Fruit fly (Drosophila melanogaster): ENCODE data around the gene Akt.

Gene Akt

dm6 chr3R:16078247-16078646 lies 20.8 kb upstream of the Akt start (continued):
- no peak for TF ChIP-seq sug (tag; optimal IDR thresholded peaks at IDR 0.05)
- TF ChIP-seq Med (GFP tag), result peak; percentile 1
- no peak for TF ChIP-seq D19B (GFP tag; optimal IDR thresholded peaks at IDR 0.05)
- TF ChIP-seq E2f1 (GFP tag; IDR thresholded peaks at IDR 0.05), result no peak
- no peak for TF ChIP-seq CG13287 (GFP tag; IDR thresholded peaks at IDR 0.05; ENCODE audit: partially characterized antibody)
- no peak for TF ChIP-seq CG15011 (GFP tag; optimal IDR thresholded peaks at IDR 0.05)

dm6 chr3R:16080942-16081589 lies 18.0 kb upstream of the Akt start, which contains the start of gene CG32855:
TSS of gene CG32855 (minus strand) at chr3R:16080992.
- TF ChIP-seq CG11723 (GFP tag; optimal IDR thresholded peaks at IDR 0.05), result no peak
- no peak for TF ChIP-seq Hmx (GFP tag; optimal IDR thresholded peaks at IDR 0.05)
- peak; percentile 42; the same call in 1 of the 3 replicates for TF ChIP-seq otp (GFP tag; IDR thresholded peaks at IDR 0.05)
- TF ChIP-seq dmrt99B (tag; optimal IDR thresholded peaks at IDR 0.05), result peak; percentile 38
- no peak for TF ChIP-seq TFAM (GFP tag; optimal IDR thresholded peaks at IDR 0.05)
- TF ChIP-seq schlank (tag; optimal IDR thresholded peaks at IDR 0.05), result no peak
- peak in 1 of 2 experiments; percentile 8 for TF ChIP-seq bsh (GFP tag; optimal IDR thresholded peaks at IDR 0.05)
- peak; percentile 77 for TF ChIP-seq sens (GFP tag)
- TF ChIP-seq abd-A (tag; optimal IDR thresholded peaks at IDR 0.05), result no peak
- peak; percentile 55; the same call in 1 of the 3 replicates for TF ChIP-seq ci (GFP tag; IDR thresholded peaks at IDR 0.05)
- no peak for TF ChIP-seq Mrtf (GFP tag; IDR thresholded peaks at IDR 0.05)
- TF ChIP-seq Asciz (GFP tag; optimal IDR thresholded peaks at IDR 0.05), result peak; percentile 7
- TF ChIP-seq onecut (GFP tag; IDR thresholded peaks at IDR 0.05), result no peak
- TF ChIP-seq CG17829 (tag; optimal IDR thresholded peaks at IDR 0.05), result no peak
- peak; percentile 6 for TF ChIP-seq Ets65A (GFP tag)
- TF ChIP-seq lbe (GFP tag; optimal IDR thresholded peaks at IDR 0.05), result no peak
- TF ChIP-seq CG4707 (GFP tag; optimal IDR thresholded peaks at IDR 0.05), result no peak
- TF ChIP-seq mirr (GFP tag; optimal IDR thresholded peaks at IDR 0.05), result no peak
- 0 out of 2 replicates have a peak, but pooled peaks have one; percentile 20 for TF ChIP-seq vvl (GFP tag; IDR thresholded peaks at IDR 0.05)
- no peak for TF ChIP-seq toy (GFP tag; IDR thresholded peaks at IDR 0.05)
- no peak for TF ChIP-seq tll (GFP tag; optimal IDR thresholded peaks at IDR 0.05)
- TF ChIP-seq Adf1 (GFP tag; IDR thresholded peaks at IDR 0.05), result no peak
- no peak for TF ChIP-seq kay (GFP tag; optimal IDR thresholded peaks at IDR 0.05)
- no peak for TF ChIP-seq crc (GFP tag; optimal IDR thresholded peaks at IDR 0.05)
- TF ChIP-seq CG1529 (GFP tag; optimal IDR thresholded peaks at IDR 0.05), result no peak
- no peak for TF ChIP-seq Atf-2 (GFP tag; optimal IDR thresholded peaks at IDR 0.05)
- no peak for TF ChIP-seq Dll (GFP tag; IDR thresholded peaks at IDR 0.05; ENCODE audit: partially characterized antibody)
- TF ChIP-seq ash1 (GFP tag; optimal IDR thresholded peaks at IDR 0.05), result no peak
- TF ChIP-seq lov (optimal IDR thresholded peaks at IDR 0.05), result no peak
- no peak for TF ChIP-seq lov (GFP tag; IDR thresholded peaks at IDR 0.05)
- TF ChIP-seq Doc3 (GFP tag; IDR thresholded peaks at IDR 0.05; ENCODE audit: partially characterized antibody), result no peak
- TF ChIP-seq ab (GFP tag; optimal IDR thresholded peaks at IDR 0.05), result no peak
- no peak for TF ChIP-seq HHEX (GFP tag; optimal IDR thresholded peaks at IDR 0.05)
- TF ChIP-seq maf-S (GFP tag; optimal IDR thresholded peaks at IDR 0.05), result no peak
- TF ChIP-seq dmrt11E (tag; optimal IDR thresholded peaks at IDR 0.05), result peak; percentile 13
- TF ChIP-seq cad (GFP tag; optimal IDR thresholded peaks at IDR 0.05), result no peak
- no peak for TF ChIP-seq E2f1 (GFP tag; IDR thresholded peaks at IDR 0.05)
- TF ChIP-seq grn (GFP tag; optimal IDR thresholded peaks at IDR 0.05), result no peak
- no peak for TF ChIP-seq gem (tag; optimal IDR thresholded peaks at IDR 0.05)
- no peak for TF ChIP-seq sc (optimal IDR thresholded peaks at IDR 0.05)
- no peak for TF ChIP-seq sc (GFP tag; optimal IDR thresholded peaks at IDR 0.05)
- TF ChIP-seq Fer1 (GFP tag; optimal IDR thresholded peaks at IDR 0.05), result no peak
- TF ChIP-seq gce (GFP tag; IDR thresholded peaks at IDR 0.05), result no peak
- TF ChIP-seq gfzf (GFP tag; optimal IDR thresholded peaks at IDR 0.05), result no peak
